Fruit fly (Drosophila melanogaster) Kc167 (cell line): ENCODE results near the gene vers.

ENCODE experiments used
- Myc ChIP-seq: fragments of >200 bp; optimal IDR thresholded peaks from 2 replicates; lab custom pipeline; 2017; ENCODE audit warnings: missing external identifiers
- Sin3A ChIP-seq: fragments of >200 bp; optimal IDR thresholded peaks from 2 replicates; lab custom pipeline; 2018; ENCODE audit warnings: missing external identifiers
- h ChIP-seq: fragments of >200 bp; optimal IDR thresholded peaks from 3 replicates; lab custom pipeline; 2018; ENCODE audit warnings: missing external identifiers
- insv ChIP-seq: fragments of >200 bp; optimal IDR thresholded peaks from 3 replicates; lab custom pipeline; 2018; ENCODE audit warnings: missing external identifiers
- psq ChIP-seq: fragments of >200 bp; optimal IDR thresholded peaks from 2 replicates; lab custom pipeline; 2017; ENCODE audit warnings: missing external identifiers
- ttk ChIP-seq: sonication (Bioruptor generic); optimal IDR thresholded peaks from 2 replicates; lab custom pipeline; 2017; ENCODE audit warnings: missing external identifiers

Gene vers

dm6 chr3L:12114188-12114587 is 1.7 kb upstream of the vers start:
- TF ChIP-seq h (lab: Kevin White, UChicago) (no peak), Myc (lab: Kevin White, UChicago) (no peak), psq (lab: Kevin White, UChicago) (no peak), ttk (lab: Kevin White, UChicago) (no peak), insv (lab: Kevin White, UChicago) (no peak), Sin3A (lab: Kevin White, UChicago) (no peak)

dm6 chr3L:12115103-12115502 is 798 bp upstream of the vers start:
- no peak for TF ChIP-seq h (lab: Kevin White, UChicago)
- no peak for TF ChIP-seq ttk (lab: Kevin White, UChicago)
- no peak for TF ChIP-seq Myc (lab: Kevin White, UChicago)
- no peak for TF ChIP-seq insv (lab: Kevin White, UChicago)
- no peak for TF ChIP-seq psq (lab: Kevin White, UChicago)
- no peak for TF ChIP-seq Sin3A (lab: Kevin White, UChicago)

DNA sequence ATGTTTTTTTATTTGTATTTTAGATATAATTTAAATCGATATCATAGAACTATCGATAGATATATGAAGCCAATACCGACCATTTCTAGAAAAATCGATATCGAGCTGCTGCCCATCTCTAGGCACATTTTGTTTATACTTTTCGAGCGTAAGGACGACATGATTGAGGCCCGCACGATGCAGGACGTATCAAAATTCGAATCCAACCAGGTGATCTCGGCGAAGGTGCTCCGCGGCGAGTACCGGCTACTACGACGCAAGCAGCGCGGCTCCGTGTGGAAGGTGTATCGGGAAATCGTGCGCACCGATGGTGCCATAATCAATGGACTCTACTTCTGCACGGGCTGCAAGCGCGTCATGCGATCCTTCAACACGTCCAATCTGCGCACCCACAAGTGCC is 2.3 kb downstream of the vers start, which contains the start of gene ssp:
TSS of gene ssp (plus strand) at position 102 of the 400 bp plus-strand sequence.
- no peak for TF ChIP-seq ttk (lab: Kevin White, UChicago)
- no peak for TF ChIP-seq psq (lab: Kevin White, UChicago)
- TF ChIP-seq insv (lab: Kevin White, UChicago), result no peak
- no peak for TF ChIP-seq h (lab: Kevin White, UChicago)
- TF ChIP-seq Sin3A (lab: Kevin White, UChicago), result no peak
- TF ChIP-seq Myc (lab: Kevin White, UChicago), result no peak

dm6 chr3L:12118631-12119030 is 2.7 kb downstream of the vers start:
- TF ChIP-seq ttk (lab: Kevin White, UChicago), result no peak
- TF ChIP-seq insv (lab: Kevin White, UChicago), result no peak
- no peak for TF ChIP-seq Sin3A (lab: Kevin White, UChicago)
- no peak for TF ChIP-seq Myc (lab: Kevin White, UChicago)
- TF ChIP-seq h (lab: Kevin White, UChicago), result no peak
- TF ChIP-seq psq (lab: Kevin White, UChicago), result no peak

DNA sequence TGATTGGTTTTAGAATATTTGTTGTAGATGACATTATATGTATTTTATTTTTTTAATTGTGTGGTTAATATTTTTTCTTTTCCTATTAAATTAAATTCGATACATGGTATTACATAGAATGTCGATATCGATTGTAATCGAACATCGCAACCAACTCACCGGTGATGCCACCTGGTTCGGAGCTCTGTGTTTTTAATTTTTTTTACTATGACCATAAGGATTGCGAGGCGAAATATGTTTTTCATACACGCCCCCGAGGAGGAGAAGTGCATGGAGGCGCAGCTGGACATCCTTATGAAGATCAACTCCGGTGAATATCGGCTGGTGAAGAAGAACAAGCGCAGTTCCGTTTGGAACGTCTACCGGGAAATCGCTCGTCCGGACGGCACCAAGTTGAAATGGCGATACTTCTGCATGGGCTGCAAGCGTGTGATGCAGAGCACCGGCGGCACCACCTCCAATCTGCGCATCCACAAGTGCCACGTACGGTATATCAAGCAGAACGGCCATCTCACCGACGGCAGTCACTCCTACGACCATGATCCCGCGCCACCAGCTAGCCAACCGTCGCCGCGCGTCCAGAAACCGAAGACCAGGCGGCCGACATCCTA is 4.1 kb downstream of the vers start, which contains the start of gene CG11560:
TSS of gene CG11560 (plus strand) at position 145 of the 611 bp plus-strand sequence.
- TF ChIP-seq Sin3A (lab: Kevin White, UChicago), result no peak
- no peak for TF ChIP-seq ttk (lab: Kevin White, UChicago)
- TF ChIP-seq Myc (lab: Kevin White, UChicago), result no peak
- no peak for TF ChIP-seq psq (lab: Kevin White, UChicago)
- TF ChIP-seq insv (lab: Kevin White, UChicago), result no peak
- no peak for TF ChIP-seq h (lab: Kevin White, UChicago)

- no peak for TF ChIP-seq Sin3A (lab: Kevin White, UChicago)
- TF ChIP-seq Myc (lab: Kevin White, UChicago), result no peak
- TF ChIP-seq psq (lab: Kevin White, UChicago), result no peak
- TF ChIP-seq ttk (lab: Kevin White, UChicago), result no peak
- TF ChIP-seq h (lab: Kevin White, UChicago), result no peak
- no peak for TF ChIP-seq insv (lab: Kevin White, UChicago)
Observed at dm6 chr3L:12122891-12123290, 7.0 kb downstream of the vers start.

DNA sequence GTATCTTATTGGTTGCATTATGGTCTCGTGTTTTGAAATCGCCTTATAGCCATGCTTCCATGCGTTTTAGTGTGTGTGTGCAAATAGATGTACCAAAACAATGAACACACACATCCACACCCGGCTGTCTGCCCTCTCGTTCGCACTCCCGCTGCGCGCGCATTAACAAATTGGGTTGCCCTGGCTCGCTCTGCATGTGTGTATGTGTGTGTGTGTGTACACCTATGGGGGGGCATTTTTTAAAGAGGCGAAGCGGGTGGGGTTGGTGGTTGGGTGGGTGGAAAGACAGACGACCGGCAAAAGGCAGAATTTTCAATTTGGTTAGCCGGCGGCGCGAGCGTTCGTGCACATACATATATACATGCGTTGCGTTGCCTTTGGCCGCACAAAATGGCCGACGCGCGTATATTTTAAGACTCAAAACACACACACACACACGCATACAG is 8.3 kb downstream of the vers start:
- TF ChIP-seq Myc (lab: Kevin White, UChicago) (no peak), insv (lab: Kevin White, UChicago) (no peak), ttk (lab: Kevin White, UChicago) (no peak), h (lab: Kevin White, UChicago) (no peak), psq (lab: Kevin White, UChicago) (no peak), Sin3A (lab: Kevin White, UChicago) (no peak)

- TF ChIP-seq psq (lab: Kevin White, UChicago) (no peak), h (lab: Kevin White, UChicago) (no peak)
Observed at dm6 chr3L:12124975-12125374, 9.1 kb downstream of the vers start, which contains the start of gene yps. yps (minus strand) TSS chr3L:12125150.

DNA sequence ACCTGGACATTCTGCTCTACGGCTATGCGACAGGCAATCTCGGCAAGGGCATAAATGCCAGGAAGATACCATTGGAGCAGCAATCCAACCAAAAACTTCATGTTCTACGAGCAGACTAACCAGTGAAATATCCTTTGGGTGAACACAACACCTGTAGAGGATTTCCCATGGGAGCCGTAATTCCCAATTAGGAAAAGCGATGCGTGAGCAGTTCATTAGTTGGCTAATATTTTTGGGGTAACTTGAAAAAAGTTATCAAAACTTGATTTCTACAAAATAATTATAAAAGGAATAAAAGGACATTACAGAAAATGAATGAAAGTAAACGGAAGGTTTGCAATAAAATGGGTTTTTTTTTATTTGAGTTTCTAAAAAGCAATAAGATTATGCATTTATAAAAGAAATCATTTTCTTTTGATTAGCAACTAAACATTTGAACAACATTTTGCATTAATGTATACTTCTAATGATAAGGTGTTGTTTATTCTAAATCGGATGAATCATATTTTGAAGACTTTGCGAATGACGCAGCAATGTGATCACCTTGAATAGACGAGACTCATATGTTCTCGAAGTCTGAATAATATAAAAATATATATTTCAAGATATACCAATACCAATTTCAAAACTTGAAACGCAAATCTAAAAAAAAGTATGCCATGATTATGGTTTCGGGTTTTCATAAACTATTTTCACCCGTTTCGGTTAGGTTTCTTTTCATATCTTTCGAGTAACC is 11.6 kb downstream of the vers start, which contains the start of the genes Ir68b and CG34241:
TSS of gene Ir68b (minus strand) at position 101 of the 736 bp plus-strand sequence.
TSS of gene CG34241 (plus strand) at position 686 of the 736 bp plus-strand sequence.
- TF ChIP-seq h (lab: Kevin White, UChicago), result no peak
- no peak for TF ChIP-seq ttk (lab: Kevin White, UChicago)
- no peak for TF ChIP-seq insv (lab: Kevin White, UChicago)
- no peak for TF ChIP-seq Sin3A (lab: Kevin White, UChicago)
- TF ChIP-seq psq (lab: Kevin White, UChicago), result no peak
- no peak for TF ChIP-seq Myc (lab: Kevin White, UChicago)

DNA sequence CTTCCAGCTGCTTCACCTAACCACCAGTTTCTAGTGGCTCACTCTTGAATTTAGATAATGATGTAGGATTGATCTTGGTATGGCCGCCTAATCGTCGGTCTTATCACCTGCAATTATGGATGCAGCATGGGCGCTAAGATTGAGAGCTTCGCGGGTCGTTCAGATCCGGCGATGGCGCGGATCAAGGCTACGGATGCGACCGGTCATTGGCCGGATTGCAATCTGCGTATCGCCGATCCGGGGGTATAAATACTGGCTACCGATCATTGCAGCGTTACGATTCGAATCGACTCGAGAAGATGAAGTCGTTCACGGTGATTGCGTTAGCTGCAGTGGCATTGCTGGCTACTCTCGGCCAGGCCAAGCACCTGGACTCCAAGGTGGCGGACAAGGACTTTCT is 13.2 kb downstream of the vers start, which contains the start of gene Lsp2:
TSS of gene Lsp2 (plus strand) at position 283 of the 400 bp plus-strand sequence.
- TF ChIP-seq h (lab: Kevin White, UChicago) (no peak), psq (lab: Kevin White, UChicago) (no peak), Myc (lab: Kevin White, UChicago) (no peak), Sin3A (lab: Kevin White, UChicago) (no peak), ttk (lab: Kevin White, UChicago) (no peak), insv (lab: Kevin White, UChicago) (no peak)

- TF ChIP-seq ttk (lab: Kevin White, UChicago) (no peak), h (lab: Kevin White, UChicago) (no peak), insv (lab: Kevin White, UChicago) (no peak), psq (lab: Kevin White, UChicago) (no peak), Myc (lab: Kevin White, UChicago) (no peak), Sin3A (lab: Kevin White, UChicago) (no peak)
Observed at dm6 chr3L:12131918-12132317, 16.0 kb downstream of the vers start, which contains the start of gene DEF8. DEF8 (plus strand) TSS chr3L:12132146.
